Fruit fly (Drosophila melanogaster): ENCODE measurements around the gene toc.

The toc gene

DNA sequence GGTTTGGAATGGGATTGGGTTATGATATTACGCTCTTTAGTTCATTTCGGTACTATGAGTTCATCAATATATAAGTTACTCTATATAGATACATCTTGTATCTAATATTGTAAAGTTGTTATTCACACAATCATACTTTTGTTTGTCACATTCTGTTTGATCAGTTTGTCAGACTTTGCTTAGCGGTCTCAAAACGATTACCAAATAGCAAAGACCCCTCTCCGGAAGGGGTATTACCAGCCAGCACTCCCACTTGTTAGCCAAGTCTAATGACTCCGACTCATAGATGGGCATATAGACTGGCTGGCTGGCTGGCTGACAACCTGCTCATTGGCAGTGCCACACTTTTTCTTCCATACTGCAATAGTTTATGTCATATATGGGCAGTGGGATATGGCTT is 30.5 kb downstream of the toc start (continued):
- TF ChIP-seq sim (GFP tag; IDR thresholded peaks at IDR 0.05) (no peak), CG7839 (tag; optimal IDR thresholded peaks at IDR 0.05) (no peak), cas (GFP tag; IDR thresholded peaks at IDR 0.05) (no peak), CG7372 (GFP tag; IDR thresholded peaks at IDR 0.05) (no peak), lilli (GFP tag; optimal IDR thresholded peaks at IDR 0.05) (no peak), CTCF (GFP tag; optimal IDR thresholded peaks at IDR 0.05) (no peak), CG17612 (GFP tag; IDR thresholded peaks at IDR 0.05) (no peak), HLH54F (GFP tag; optimal IDR thresholded peaks at IDR 0.05) (no peak), gce (GFP tag; IDR thresholded peaks at IDR 0.05) (no peak), CG9215 (GFP tag; IDR thresholded peaks at IDR 0.05) (no peak), CG8765 (GFP tag; IDR thresholded peaks at IDR 0.05) (no peak), Ets97D (GFP tag; optimal IDR thresholded peaks at IDR 0.05) (no peak), CG2116 (GFP tag; optimal IDR thresholded peaks at IDR 0.05) (no peak), mirr (GFP tag; optimal IDR thresholded peaks at IDR 0.05) (no peak), ewg (GFP tag; optimal IDR thresholded peaks at IDR 0.05) (no peak), Sry-δ (GFP tag; optimal IDR thresholded peaks at IDR 0.05) (no peak), Hmr (GFP tag; optimal IDR thresholded peaks at IDR 0.05) (peak; percentile 42), CG10321 (GFP tag; IDR thresholded peaks at IDR 0.05) (no peak), CG17385 (GFP tag; optimal IDR thresholded peaks at IDR 0.05) (no peak), gt (GFP tag; IDR thresholded peaks at IDR 0.05) (no peak), prd (optimal IDR thresholded peaks at IDR 0.05) (no peak), prd (GFP tag; IDR thresholded peaks at IDR 0.05) (no peak), al (GFP tag; IDR thresholded peaks at IDR 0.05) (no peak), pnt (GFP tag; optimal IDR thresholded peaks at IDR 0.05) (no peak), tgo (GFP tag; IDR thresholded peaks at IDR 0.05) (no peak), CG18011 (GFP tag; optimal IDR thresholded peaks at IDR 0.05) (no peak), CG10654 (GFP tag; optimal IDR thresholded peaks at IDR 0.05) (no peak), nau (GFP tag; optimal IDR thresholded peaks at IDR 0.05) (peak; percentile 25), kni (GFP tag; optimal IDR thresholded peaks at IDR 0.05) (no peak), HmgD (GFP tag; optimal IDR thresholded peaks at IDR 0.05) (no peak), CG12104 (GFP tag; optimal IDR thresholded peaks at IDR 0.05) (no peak), CG8388 (GFP tag; optimal IDR thresholded peaks at IDR 0.05) (no peak), hbn (GFP tag; IDR thresholded peaks at IDR 0.05; ENCODE audit: partially characterized antibody) (no peak), rib (GFP tag; IDR thresholded peaks at IDR 0.05) (no peak), CG14965 (GFP tag; optimal IDR thresholded peaks at IDR 0.05; ENCODE audit: borderline replicate concordance) (no peak), Rx (GFP tag; IDR thresholded peaks at IDR 0.05) (no peak), emc (GFP tag; optimal IDR thresholded peaks at IDR 0.05) (no peak), ash1 (GFP tag; optimal IDR thresholded peaks at IDR 0.05) (no peak), Myb (GFP tag; optimal IDR thresholded peaks at IDR 0.05) (no peak), CG13296 (GFP tag; optimal IDR thresholded peaks at IDR 0.05) (peak; percentile 15), CG10565 (GFP tag; optimal IDR thresholded peaks at IDR 0.05) (no peak)

DNA sequence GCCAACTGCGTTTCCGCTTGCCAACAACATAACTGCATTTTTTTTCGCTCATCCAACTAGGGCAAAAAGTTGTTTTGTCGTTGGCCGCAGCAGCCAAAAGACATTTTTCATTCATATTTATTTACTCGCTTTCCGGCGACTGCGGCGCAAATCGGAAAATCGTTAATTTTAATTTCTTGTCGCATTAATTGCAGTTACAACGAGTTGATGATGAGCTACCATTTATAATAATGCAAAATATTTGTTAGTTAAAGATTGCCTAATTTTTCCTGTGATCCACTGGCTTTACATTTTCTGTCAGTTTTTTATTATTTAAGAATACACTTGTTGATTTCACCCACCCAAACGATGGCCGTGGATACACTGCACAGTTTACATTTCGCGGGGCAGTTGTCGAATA is 35.2 kb downstream of the toc start, which contains the start of gene PpD6:
PpD6 (plus strand) TSS at position 301 of the 400 bp plus-strand sequence.
- TF ChIP-seq Ravus (GFP tag; IDR thresholded peaks at IDR 0.05) (no peak), CG7786 (GFP tag; optimal IDR thresholded peaks at IDR 0.05) (no peak), CG34422 (GFP tag; IDR thresholded peaks at IDR 0.05) (no peak), sob (GFP tag; IDR thresholded peaks at IDR 0.05) (no peak)
